Fruit fly (Drosophila melanogaster) whole organism, adult: ENCODE data around the gene Nipsnap.
A peak's percentile ranks its signal among the peaks of the same experiment; 100 is the strongest.

ENCODE experiments used
- CG11617 ChIP-seq: fragments of 200-800 bp; sonication (Bioruptor generic); optimal IDR thresholded peaks from 2 replicates; lab custom pipeline; 2017; ENCODE audit warnings: mild to moderate bottlenecking, missing biosample characterization, missing genetic modification reagents, missing genetic modification characterization
- CG12768 ChIP-seq: fragments of 200-800 bp; sonication (Bioruptor generic); optimal IDR thresholded peaks from 2 replicates; lab custom pipeline; 2017; ENCODE audit warnings: missing biosample characterization, missing genetic modification characterization, mild to moderate bottlenecking, moderate library complexity, missing genetic modification reagents
- CG14711 ChIP-seq: fragments of 200-800 bp; sonication (Bioruptor generic); optimal IDR thresholded peaks from 2 replicates; lab custom pipeline; 2018; ENCODE audit warnings: missing biosample characterization, mild to moderate bottlenecking, missing genetic modification characterization, moderate library complexity
- CG1620 ChIP-seq: fragments of 200-800 bp; sonication (Bioruptor generic); optimal IDR thresholded peaks from 2 replicates; lab custom pipeline; 2016; ENCODE audit warnings: missing biosample characterization, missing genetic modification characterization
- CG33017 ChIP-seq: fragments of 200-800 bp; sonication (Bioruptor generic); optimal IDR thresholded peaks from 2 replicates; lab custom pipeline; 2018; ENCODE audit warnings: missing biosample characterization, mild to moderate bottlenecking, missing genetic modification characterization, moderate library complexity
- CG5204 ChIP-seq: fragments of 200-800 bp; sonication (Bioruptor generic); optimal IDR thresholded peaks from 2 replicates; lab custom pipeline; 2016; ENCODE audit warnings: missing biosample characterization, missing genetic modification characterization
- CG7045 ChIP-seq: fragments of 200-800 bp; sonication (Bioruptor generic); optimal IDR thresholded peaks from 2 replicates; lab custom pipeline; 2017; ENCODE audit warnings: missing biosample characterization, mild to moderate bottlenecking, missing genetic modification characterization
- CG7101 ChIP-seq: fragments of 200-800 bp; sonication (Bioruptor generic); optimal IDR thresholded peaks from 2 replicates; lab custom pipeline; 2018; ENCODE audit warnings: missing biosample characterization, mild to moderate bottlenecking, missing genetic modification characterization, moderate library complexity
- Clk ChIP-seq: fragments of 200-800 bp; sonication (Bioruptor generic); optimal IDR thresholded peaks from 2 replicates; lab custom pipeline; 2017; ENCODE audit warnings: missing biosample characterization, missing genetic modification characterization
- Crg-1 ChIP-seq: fragments of 200-800 bp; sonication (Bioruptor generic); optimal IDR thresholded peaks from 2 replicates; lab custom pipeline; 2016; ENCODE audit warnings: missing biosample characterization, missing genetic modification characterization
- Hr96 ChIP-seq: fragments of 200-800 bp; sonication (Bioruptor generic); optimal IDR thresholded peaks from 2 replicates; lab custom pipeline; 2016; ENCODE audit warnings: missing biosample characterization, missing genetic modification characterization
- Mnt ChIP-seq: fragments of 200-800 bp; sonication (Bioruptor generic); optimal IDR thresholded peaks from 2 replicates; lab custom pipeline; 2016; ENCODE audit warnings: missing biosample characterization, mild to moderate bottlenecking, missing genetic modification characterization
- bab1 ChIP-seq: fragments of 200-800 bp; sonication (Bioruptor generic); optimal IDR thresholded peaks from 3 replicates; lab custom pipeline; 2019; ENCODE audit warnings: missing biosample characterization, mild to moderate bottlenecking, missing genetic modification characterization, moderate library complexity
- cic ChIP-seq: fragments of 200-800 bp; sonication (Bioruptor generic); optimal IDR thresholded peaks from 2 replicates; lab custom pipeline; 2017; ENCODE audit warnings: missing biosample characterization, mild to moderate bottlenecking, missing genetic modification characterization, moderate library complexity
- cnc ChIP-seq, 2 experiments: fragments of >200 bp; optimal IDR thresholded peaks; 2 replicates each; lab custom pipeline; 2017
- kay ChIP-seq: fragments of 200-800 bp; sonication (Bioruptor generic); peaks from one replicate; lab custom pipeline; 2016; ENCODE audit warnings: missing biosample characterization, missing genetic modification characterization, borderline replicate concordance
- ovo ChIP-seq: fragments of 200-800 bp; sonication (Bioruptor generic); optimal IDR thresholded peaks from 2 replicates; lab custom pipeline; 2016; ENCODE audit warnings: missing biosample characterization, missing genetic modification characterization
- pad ChIP-seq: fragments of 200-800 bp; sonication (Bioruptor generic); optimal IDR thresholded peaks from 3 replicates; lab custom pipeline; 2017; ENCODE audit warnings: missing biosample characterization, missing genetic modification characterization, mild to moderate bottlenecking, moderate library complexity, missing genetic modification reagents
- tj ChIP-seq: fragments of 200-800 bp; sonication (Bioruptor generic); optimal IDR thresholded peaks from 3 replicates; lab custom pipeline; 2017; ENCODE audit warnings: missing biosample characterization, mild to moderate bottlenecking, missing genetic modification characterization, moderate library complexity
- toe ChIP-seq: fragments of 200-800 bp; sonication (Bioruptor generic); optimal IDR thresholded peaks from 2 replicates; lab custom pipeline; 2016; ENCODE audit warnings: missing biosample characterization, missing genetic modification characterization

Nipsnap gene

DNA sequence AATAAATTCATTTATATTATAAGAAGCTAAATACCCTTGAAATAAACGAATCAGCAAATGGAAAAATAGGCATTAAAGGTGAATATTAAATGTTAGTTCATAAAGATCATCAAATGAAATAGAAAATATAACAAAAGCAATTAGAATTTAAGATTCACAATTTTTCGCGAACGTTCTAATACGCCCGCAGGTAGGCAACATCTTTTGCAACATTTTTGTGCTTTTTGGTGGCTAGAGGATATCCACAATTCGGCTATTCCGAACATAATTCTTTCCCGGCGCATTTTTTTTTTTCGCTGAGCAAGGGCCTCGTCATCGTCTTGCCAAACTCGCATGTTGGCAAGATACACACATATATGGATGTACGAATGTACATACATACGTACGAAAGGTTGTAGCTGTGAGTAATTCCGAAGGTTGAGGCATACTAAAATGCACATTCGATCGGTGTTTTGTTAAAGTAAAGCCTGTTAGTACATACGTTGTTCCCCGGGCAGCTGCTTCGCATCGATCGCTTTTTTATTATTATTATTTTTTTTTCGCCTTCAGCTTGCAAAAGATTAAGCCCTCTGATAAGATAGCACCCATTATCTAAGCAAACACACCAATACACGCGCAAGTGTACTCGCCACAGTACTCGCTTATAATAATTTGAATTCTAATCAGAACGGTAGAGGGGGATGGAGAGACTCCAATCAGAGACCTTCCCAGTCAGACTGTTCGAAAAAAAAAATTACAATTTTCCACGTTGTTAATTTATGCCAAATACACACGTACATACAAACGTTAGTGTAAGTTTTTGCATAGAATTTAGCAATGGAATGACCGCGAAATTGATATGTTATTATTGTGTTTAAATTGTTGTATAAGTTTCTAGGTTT lies 29.2 kb upstream of the Nipsnap start:
- TF ChIP-seq Clk (GFP tag; lab: Kevin White, UChicago) (no peak), CG1620 (GFP tag; lab: Kevin White, UChicago) (no peak), ovo (GFP tag; lab: Kevin White, UChicago) (no peak), pad (GFP tag; lab: Kevin White, UChicago) (peak; percentile 8), CG14711 (tag; lab: Kevin White, UChicago) (peak; percentile 7), bab1 (GFP tag; lab: Kevin White, UChicago) (peak; percentile 46), CG12768 (GFP tag; lab: Kevin White, UChicago) (no peak), CG7045 (GFP tag; lab: Kevin White, UChicago) (no peak), Mnt (GFP tag; lab: Kevin White, UChicago) (peak; percentile 21), CG5204 (GFP tag; lab: Kevin White, UChicago) (no peak), kay (GFP tag; lab: Kevin White, UChicago) (peak; percentile 74), tj (GFP tag; lab: Kevin White, UChicago) (peak; percentile 98), CG33017 (tag; lab: Kevin White, UChicago) (peak; percentile 23), Crg-1 (GFP tag; lab: Kevin White, UChicago) (no peak), CG7101 (tag; lab: Kevin White, UChicago) (peak; percentile 37), cnc (optimal IDR thresholded peaks at IDR 0.05; lab: Kevin White, UChicago) (no peak), cic (GFP tag; lab: Kevin White, UChicago) (peak; percentile 34), toe (GFP tag; lab: Kevin White, UChicago) (no peak), CG11617 (GFP tag; lab: Kevin White, UChicago) (peak; percentile 59), Hr96 (no peak)

DNA sequence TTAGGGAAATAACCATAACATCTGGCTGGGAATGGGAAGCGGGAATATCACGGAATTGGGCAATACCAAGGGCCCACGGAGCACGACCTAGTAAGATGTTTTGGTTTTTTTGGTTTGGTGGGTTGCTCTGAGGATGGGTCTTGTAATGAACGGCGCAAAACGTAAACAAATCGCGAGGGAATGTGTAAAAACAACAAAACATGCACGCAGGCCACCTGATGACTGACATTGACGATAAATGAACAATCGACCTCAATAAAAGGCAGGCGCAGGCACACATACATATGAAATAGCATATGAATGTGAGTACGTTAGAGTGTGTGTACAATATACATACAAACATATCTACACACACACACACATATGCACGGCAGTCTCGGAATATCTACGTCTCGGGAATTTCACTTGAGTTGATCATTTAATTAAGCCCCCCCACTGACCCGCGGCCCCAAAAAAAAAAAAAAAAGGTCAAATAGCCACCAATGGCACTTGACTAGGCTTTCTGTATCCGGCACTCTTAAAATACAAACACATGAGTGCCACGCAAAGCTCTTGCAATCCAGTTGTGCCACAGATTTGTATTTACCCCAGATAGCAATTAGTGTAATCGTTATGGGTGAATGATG lies 27.5 kb upstream of the Nipsnap start:
- TF ChIP-seq CG7045 (GFP tag; lab: Kevin White, UChicago) (no peak), CG14711 (tag; lab: Kevin White, UChicago) (no peak), Crg-1 (GFP tag; lab: Kevin White, UChicago) (no peak), CG11617 (GFP tag; lab: Kevin White, UChicago) (no peak), CG33017 (tag; lab: Kevin White, UChicago) (no peak), CG1620 (GFP tag; lab: Kevin White, UChicago) (no peak), tj (GFP tag; lab: Kevin White, UChicago) (no peak), CG12768 (GFP tag; lab: Kevin White, UChicago) (no peak), Clk (GFP tag; lab: Kevin White, UChicago) (no peak), bab1 (GFP tag; lab: Kevin White, UChicago) (no peak), kay (GFP tag; lab: Kevin White, UChicago) (no peak), Mnt (GFP tag; lab: Kevin White, UChicago) (no peak), CG7101 (tag; lab: Kevin White, UChicago) (no peak)

dm6 chrX:16096488-16096887 lies 23.1 kb upstream of the Nipsnap start:
- no peak for TF ChIP-seq CG12768 (GFP tag; lab: Kevin White, UChicago)
- no peak for TF ChIP-seq CG11617 (GFP tag; lab: Kevin White, UChicago)
- TF ChIP-seq pad (GFP tag; lab: Kevin White, UChicago), result peak; percentile 16
- TF ChIP-seq ovo (GFP tag; lab: Kevin White, UChicago), result no peak
- TF ChIP-seq cic (GFP tag; lab: Kevin White, UChicago), result no peak
- TF ChIP-seq bab1 (GFP tag; lab: Kevin White, UChicago), result peak; percentile 3
- TF ChIP-seq CG33017 (tag; lab: Kevin White, UChicago), result no peak
- TF ChIP-seq CG7101 (tag; lab: Kevin White, UChicago), result peak; percentile 59
- peak; percentile 15 for TF ChIP-seq Crg-1 (GFP tag; lab: Kevin White, UChicago)
- TF ChIP-seq Clk (GFP tag; lab: Kevin White, UChicago), result no peak
- TF ChIP-seq CG1620 (GFP tag; lab: Kevin White, UChicago), result peak; percentile 45
- no peak for TF ChIP-seq cnc (optimal IDR thresholded peaks at IDR 0.05; lab: Kevin White, UChicago)
- TF ChIP-seq CG14711 (tag; lab: Kevin White, UChicago), result no peak
- TF ChIP-seq Hr96, result no peak
- no peak for TF ChIP-seq kay (GFP tag; lab: Kevin White, UChicago)
- TF ChIP-seq Mnt (GFP tag; lab: Kevin White, UChicago), result peak; percentile 9
- no peak for TF ChIP-seq tj (GFP tag; lab: Kevin White, UChicago)
- no peak for TF ChIP-seq CG7045 (GFP tag; lab: Kevin White, UChicago)
- no peak for TF ChIP-seq toe (GFP tag; lab: Kevin White, UChicago)
- no peak for TF ChIP-seq CG5204 (GFP tag; lab: Kevin White, UChicago)

DNA sequence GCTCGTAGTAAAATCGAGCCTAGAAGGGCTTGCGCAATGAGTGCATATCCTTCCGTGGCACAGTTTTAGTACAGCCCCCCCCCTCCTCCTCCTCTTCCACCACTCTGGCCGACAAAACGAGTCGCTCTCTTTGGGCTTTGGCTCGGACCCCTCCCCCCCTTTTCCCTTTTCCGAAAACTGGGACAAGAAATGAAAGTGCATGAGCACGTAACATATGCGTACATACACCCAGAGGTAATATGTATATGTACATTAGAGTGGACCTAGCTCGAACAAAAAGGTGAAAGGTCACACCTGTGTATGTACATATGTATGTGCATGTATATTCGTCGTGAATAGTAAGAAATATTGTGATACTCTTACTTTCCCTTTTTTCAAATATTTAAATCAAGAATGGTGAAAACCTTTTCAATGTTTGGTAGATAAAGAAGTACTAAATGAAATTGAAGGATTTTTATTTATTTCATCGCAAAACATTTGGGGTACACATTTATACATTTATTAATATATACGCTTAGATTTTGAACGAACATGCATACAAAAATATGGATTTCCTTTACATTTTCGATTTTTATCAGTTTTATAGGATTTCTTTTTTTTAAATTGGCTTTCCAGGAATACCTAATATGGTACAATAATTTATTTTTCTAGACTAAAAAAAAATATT lies 19.4 kb upstream of the Nipsnap start:
- TF ChIP-seq Mnt (GFP tag; lab: Kevin White, UChicago) (peak; percentile 21), kay (GFP tag; lab: Kevin White, UChicago) (no peak), cnc (optimal IDR thresholded peaks at IDR 0.05; lab: Kevin White, UChicago) (no peak), pad (GFP tag; lab: Kevin White, UChicago) (peak; percentile 49), CG12768 (GFP tag; lab: Kevin White, UChicago) (peak; percentile 14), Hr96 (no peak), CG11617 (GFP tag; lab: Kevin White, UChicago) (peak; percentile 14), toe (GFP tag; lab: Kevin White, UChicago) (no peak), CG7101 (tag; lab: Kevin White, UChicago) (peak; percentile 63), cic (GFP tag; lab: Kevin White, UChicago) (peak; percentile 53), CG7045 (GFP tag; lab: Kevin White, UChicago) (no peak)
